Worm (Caenorhabditis elegans) whole organism, L1 larva: Measurements from ENCODE around the gene dkc-1.

Experiments
- Y116A8C.19 ChIP-seq: sonication (generic microtip); optimal IDR thresholded peaks from 2 replicates; lab custom pipeline; 2016; ENCODE audit warnings: missing compliant biosample characterization, missing genetic modification characterization, borderline replicate concordance
- aha-1 ChIP-seq: fragments of 150-350 bp; optimal IDR thresholded peaks from 2 replicates; lab custom pipeline; 2014; ENCODE audit warnings: missing biosample characterization, missing genetic modification characterization
- alr-1 ChIP-seq: fragments of 200-800 bp; sonication (Bioruptor generic); optimal IDR thresholded peaks from 2 replicates; lab custom pipeline; 2018; ENCODE audit warnings: borderline replicate concordance, mild to moderate bottlenecking, missing genetic modification characterization, missing compliant biosample characterization
- ama-1 ChIP-seq: fragments of 150-350 bp; optimal IDR thresholded peaks from 2 replicates; lab custom pipeline; 2014
- ceh-8 ChIP-seq: fragments of 200-800 bp; sonication (Bioruptor generic); optimal IDR thresholded peaks from 2 replicates; lab custom pipeline; 2018; ENCODE audit warnings: mild to moderate bottlenecking, missing genetic modification characterization, moderate library complexity, missing compliant biosample characterization
- ces-1 ChIP-seq: fragments of 150-350 bp; optimal IDR thresholded peaks from 2 replicates; lab custom pipeline; 2014; ENCODE audit warnings: missing biosample characterization, missing genetic modification reagents, missing genetic modification characterization
- dsc-1 ChIP-seq: sonication (generic microtip); optimal IDR thresholded peaks from 2 replicates; lab custom pipeline; 2016; ENCODE audit warnings: mild to moderate bottlenecking, missing genetic modification characterization, missing compliant biosample characterization
- efl-1 ChIP-seq, 4 experiments: fragments of 150-350 bp; optimal IDR thresholded peaks in 3 of 4; peaks in 1 of 4; 1 replicate in 1 of 4; 2 replicates in 3 of 4; lab custom pipeline; 2014; ENCODE audit warnings: missing biosample characterization in 2 of 4, missing genetic modification characterization in 2 of 4, missing genetic modification reagents in 2 of 4
- egl-27 ChIP-seq, 2 experiments: fragments of 150-350 bp in 1 of 2; sonication (generic microtip); optimal IDR thresholded peaks; 3 replicates each; lab custom pipeline; 2017 to 2018; ENCODE audit warnings: missing biosample characterization in 2 of 2, missing genetic modification characterization in 2 of 2, missing genetic modification reagents in 2 of 2
- elt-2 ChIP-seq: sonication (generic microtip); optimal IDR thresholded peaks from 2 replicates; lab custom pipeline; 2016; ENCODE audit warnings: missing genetic modification characterization, mild to moderate bottlenecking, inconsistent platforms, missing compliant biosample characterization, missing genetic modification reagents
- elt-3 ChIP-seq, 6 experiments: fragments of 150-350 bp in 1 of 6; sonication (generic microtip); optimal IDR thresholded peaks; 2 replicates each; lab custom pipeline; 2017 to 2018; ENCODE audit warnings: missing biosample characterization in 6 of 6, missing genetic modification characterization in 6 of 6, inconsistent platforms in 1 of 6
- ets-5 ChIP-seq: fragments of 200-800 bp; sonication (Bioruptor generic); IDR thresholded peaks from 2 replicates; pipeline ENCODE4 v1.3.6; 2022; ENCODE audit warnings: missing genetic modification characterization, missing compliant biosample characterization
- fkh-8 ChIP-seq: sonication (generic microtip); optimal IDR thresholded peaks from 2 replicates; lab custom pipeline; 2016; ENCODE audit warnings: mild to moderate bottlenecking, missing genetic modification characterization, missing compliant biosample characterization
- grh-1 ChIP-seq: fragments of 200-800 bp; sonication (Bioruptor generic); IDR thresholded peaks from 2 replicates; pipeline ENCODE4 v1.3.6; 2022; ENCODE audit warnings: missing genetic modification reagents, missing genetic modification characterization, missing compliant biosample characterization
- hlh-17 ChIP-seq: fragments of 200-800 bp; sonication (Bioruptor generic); optimal IDR thresholded peaks from 2 replicates; lab custom pipeline; 2018; ENCODE audit warnings: missing genetic modification characterization, mild to moderate bottlenecking, missing compliant biosample characterization, moderate library complexity, borderline replicate concordance
- hpl-2 ChIP-seq: fragments of 150-350 bp; optimal IDR thresholded peaks from 2 replicates; lab custom pipeline; 2014; ENCODE audit warnings: missing biosample characterization, missing genetic modification reagents, missing genetic modification characterization
- isw-1 ChIP-seq: fragments of 200-800 bp; sonication (Bioruptor generic); IDR thresholded peaks from 2 replicates; pipeline ENCODE4 v1.3.6; 2022; ENCODE audit warnings: missing genetic modification characterization, missing compliant biosample characterization
- jun-1 ChIP-seq: fragments of 150-350 bp; optimal IDR thresholded peaks from 2 replicates; lab custom pipeline; 2014; ENCODE audit warnings: missing biosample characterization, missing genetic modification reagents, missing genetic modification characterization
- lin-14 ChIP-seq: fragments of 200-800 bp; sonication (Bioruptor generic); optimal IDR thresholded peaks from 2 replicates; lab custom pipeline; 2018; ENCODE audit warnings: mild to moderate bottlenecking, missing genetic modification characterization, moderate library complexity, missing compliant biosample characterization
- lin-39 ChIP-seq: fragments of 150-350 bp; optimal IDR thresholded peaks from 2 replicates; lab custom pipeline; 2014; ENCODE audit warnings: missing biosample characterization, missing genetic modification reagents, missing genetic modification characterization
- mab-9 ChIP-seq: fragments of 200-800 bp; sonication (Bioruptor generic); IDR thresholded peaks from 2 replicates; pipeline ENCODE4 v1.3.6; 2022; ENCODE audit warnings: missing genetic modification reagents, missing genetic modification characterization, missing compliant biosample characterization
- mef-2 ChIP-seq: fragments of 150-350 bp; optimal IDR thresholded peaks from 2 replicates; lab custom pipeline; 2014; ENCODE audit warnings: missing biosample characterization, missing genetic modification characterization
- mep-1 ChIP-seq: fragments of 150-350 bp; optimal IDR thresholded peaks from 2 replicates; lab custom pipeline; 2014; ENCODE audit warnings: missing biosample characterization, missing genetic modification characterization
- nhr-11 ChIP-seq: fragments of 150-350 bp; optimal IDR thresholded peaks from 2 replicates; lab custom pipeline; 2014; ENCODE audit warnings: missing biosample characterization, missing genetic modification characterization
- nhr-12 ChIP-seq: sonication (generic microtip); optimal IDR thresholded peaks from 2 replicates; lab custom pipeline; 2017; ENCODE audit warnings: missing biosample characterization, missing genetic modification characterization
- nhr-237 ChIP-seq: fragments of 150-350 bp; optimal IDR thresholded peaks from 2 replicates; lab custom pipeline; 2014; ENCODE audit warnings: missing biosample characterization, missing genetic modification characterization
- nhr-28 ChIP-seq: fragments of 150-350 bp; optimal IDR thresholded peaks from 2 replicates; lab custom pipeline; 2014; ENCODE audit warnings: missing biosample characterization, missing genetic modification characterization
- nhr-47 ChIP-seq: sonication (generic microtip); optimal IDR thresholded peaks from 2 replicates; lab custom pipeline; 2016; ENCODE audit warnings: mild to moderate bottlenecking, missing genetic modification characterization, moderate library complexity, missing compliant biosample characterization
- nhr-71 ChIP-seq: sonication (generic microtip); optimal IDR thresholded peaks from 2 replicates; lab custom pipeline; 2016; ENCODE audit warnings: mild to moderate bottlenecking, missing genetic modification characterization, moderate library complexity, missing compliant biosample characterization
- nhr-76 ChIP-seq: sonication (generic microtip); optimal IDR thresholded peaks from 2 replicates; lab custom pipeline; 2017; ENCODE audit warnings: missing biosample characterization, missing genetic modification characterization
- nhr-85 ChIP-seq: sonication (generic microtip); peaks from one replicate; lab custom pipeline; 2016; ENCODE audit warnings: missing genetic modification characterization, inconsistent platforms, missing compliant biosample characterization
- pax-3 ChIP-seq: fragments of 200-800 bp; sonication (Bioruptor generic); optimal IDR thresholded peaks from 2 replicates; lab custom pipeline; 2018; ENCODE audit warnings: mild to moderate bottlenecking, missing genetic modification characterization, moderate library complexity, missing compliant biosample characterization
- skn-1 ChIP-seq: fragments of 150-350 bp; optimal IDR thresholded peaks from 2 replicates; lab custom pipeline; 2014; ENCODE audit warnings: missing biosample characterization, missing genetic modification characterization
- snu-23 ChIP-seq: sonication (generic microtip); optimal IDR thresholded peaks from 2 replicates; lab custom pipeline; 2016; ENCODE audit warnings: missing genetic modification characterization, missing compliant biosample characterization
- sox-4 ChIP-seq: sonication (generic microtip); optimal IDR thresholded peaks from 2 replicates; lab custom pipeline; 2016; ENCODE audit warnings: missing genetic modification characterization, missing compliant biosample characterization
- sptf-1 ChIP-seq: fragments of 150-350 bp; optimal IDR thresholded peaks from 2 replicates; lab custom pipeline; 2014; ENCODE audit warnings: missing biosample characterization, missing genetic modification characterization
- sup-37 ChIP-seq: fragments of 200-800 bp; sonication (Bioruptor generic); optimal IDR thresholded peaks from 2 replicates; lab custom pipeline; 2018; ENCODE audit warnings: mild to moderate bottlenecking, missing genetic modification characterization, missing compliant biosample characterization
- swsn-7 ChIP-seq: sonication (generic microtip); optimal IDR thresholded peaks from 2 replicates; lab custom pipeline; 2016; ENCODE audit warnings: missing genetic modification characterization, missing compliant biosample characterization
- tbx-2 ChIP-seq: sonication (generic microtip); optimal IDR thresholded peaks from 2 replicates; lab custom pipeline; 2016; ENCODE audit warnings: missing genetic modification characterization, missing compliant biosample characterization
- tlp-1 ChIP-seq: fragments of 150-350 bp; optimal IDR thresholded peaks from 2 replicates; lab custom pipeline; 2014; ENCODE audit warnings: missing biosample characterization, missing genetic modification characterization
- unc-130 ChIP-seq: fragments of 150-350 bp; optimal IDR thresholded peaks from 2 replicates; lab custom pipeline; 2017; ENCODE audit warnings: missing biosample characterization, missing genetic modification characterization, inconsistent platforms
- unc-30 ChIP-seq: sonication (generic microtip); optimal IDR thresholded peaks from 2 replicates; lab custom pipeline; 2017; ENCODE audit warnings: missing biosample characterization, missing genetic modification characterization
- vab-15 ChIP-seq: sonication (generic microtip); optimal IDR thresholded peaks from 2 replicates; lab custom pipeline; 2017; ENCODE audit warnings: missing genotype, mild to moderate bottlenecking, missing genetic modification characterization, missing compliant biosample characterization
- xbp-1 ChIP-seq: sonication (generic microtip); optimal IDR thresholded peaks from 2 replicates; lab custom pipeline; 2016; ENCODE audit warnings: missing genetic modification characterization, missing compliant biosample characterization
- zag-1 ChIP-seq: fragments of 150-350 bp; optimal IDR thresholded peaks from 2 replicates; lab custom pipeline; 2014; ENCODE audit warnings: missing biosample characterization, missing genetic modification characterization
- ztf-11 ChIP-seq, 2 experiments: sonication (generic microtip); optimal IDR thresholded peaks; 2 replicates each; lab custom pipeline; 2016 to 2017; ENCODE audit warnings: missing genetic modification characterization in 2 of 2, missing biosample characterization in 1 of 2, missing compliant biosample characterization in 1 of 2
- ztf-4 ChIP-seq: fragments of 150-350 bp; optimal IDR thresholded peaks from 2 replicates; lab custom pipeline; 2014; ENCODE audit warnings: missing biosample characterization, missing genetic modification characterization

Gene dkc-1

ce11 chrIII:10739902-10740301 lies 8.3 kb upstream of the dkc-1 start (continued):
- TF ChIP-seq nhr-47 (tag; lab: Kevin White, UChicago) (peak; percentile 71), isw-1 (GFP tag; lab: Robert Waterston, UW) (no peak; the same call in 1 of the 2 replicates), mef-2 (tag; lab: Kevin White, UChicago) (no peak), xbp-1 (tag; lab: Kevin White, UChicago) (peak; percentile 70), nhr-71 (tag; lab: Kevin White, UChicago) (peak; percentile 65), skn-1 (peak; percentile 8), nhr-85 (tag; lab: Kevin White, UChicago) (peak; percentile 70), ama-1 (peak; percentile 39), lin-14 (GFP tag; lab: Kevin White, UChicago) (peak; percentile 66), mep-1 (peak; percentile 53), fkh-8 (tag; lab: Kevin White, UChicago) (peak; percentile 71), Y116A8C.19 (tag; lab: Kevin White, UChicago) (no peak), snu-23 (GFP tag; lab: Kevin White, UChicago) (peak; percentile 71), jun-1 (tag; lab: Kevin White, UChicago) (peak; percentile 4)

- TF ChIP-seq swsn-7 (tag; lab: Kevin White, UChicago) (no peak), unc-130 (tag; lab: Kevin White, UChicago) (no peak), efl-1 (optimal IDR thresholded peaks at IDR 0.05; lab: Kevin White, UChicago) (no peak), efl-1 (GFP tag; optimal IDR thresholded peaks at IDR 0.05 in 1 of 2; lab: Kevin White, UChicago) (peak in 1 of 2 experiments; percentile 72)
Observed at ce11 chrIII:10740518-10740917, 7.7 kb upstream of the dkc-1 start, which contains the start of gene K01G5.8. TSS of gene K01G5.8 (minus strand) at chrIII:10740772.

DNA sequence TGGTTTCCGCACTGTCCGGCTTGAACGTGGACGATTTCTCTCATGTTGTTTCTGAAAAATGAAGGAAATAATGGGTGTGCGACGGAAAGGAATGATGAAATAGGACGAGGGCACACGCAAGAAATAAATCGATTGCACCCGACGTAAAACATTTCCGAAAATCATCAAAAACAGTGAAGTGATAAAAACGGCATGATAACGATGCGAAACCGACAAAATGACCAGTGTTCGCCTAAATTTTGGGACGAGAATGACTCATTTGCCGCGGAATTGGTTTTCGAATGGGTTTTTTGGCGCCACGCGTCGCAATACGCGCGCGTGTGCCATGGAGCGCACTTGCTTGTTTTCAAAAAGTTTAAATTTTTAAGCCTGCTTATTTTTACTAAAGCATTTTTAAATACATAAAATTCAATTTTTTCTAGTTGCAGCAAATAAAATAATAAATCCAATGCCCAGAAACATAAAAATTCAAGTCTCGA lies 5.8 kb upstream of the dkc-1 start, which contains the start of the genes tbb-1 and rib-2:
Gene tbb-1, minus strand, starts transcription at position 51 of the 479 bp plus-strand sequence.
Gene rib-2, plus strand, starts transcription at position 429 of the 479 bp plus-strand sequence.
- TF ChIP-seq nhr-28 (tag; lab: Kevin White, UChicago) = no peak
- TF ChIP-seq mab-9 = no peak
- peak; percentile 79 for TF ChIP-seq nhr-85 (tag; lab: Kevin White, UChicago)
- no peak for TF ChIP-seq zag-1 (tag; lab: Kevin White, UChicago)
- no peak for TF ChIP-seq nhr-11 (tag; lab: Kevin White, UChicago)
- TF ChIP-seq elt-2 (tag; lab: Kevin White, UChicago) = peak; percentile 66
- no peak for TF ChIP-seq sptf-1
- TF ChIP-seq grh-1 = no peak
- TF ChIP-seq vab-15 = no peak
- no peak for TF ChIP-seq ztf-4 (tag; lab: Kevin White, UChicago)
- TF ChIP-seq alr-1 (tag; lab: Kevin White, UChicago) = no peak
- no peak for TF ChIP-seq nhr-12 (tag; lab: Kevin White, UChicago)
- TF ChIP-seq egl-27 (tag; optimal IDR thresholded peaks at IDR 0.05; lab: Kevin White, UChicago) = no peak
- no peak for TF ChIP-seq hlh-17
- TF ChIP-seq nhr-47 (tag; lab: Kevin White, UChicago) = peak; percentile 56
- no peak for TF ChIP-seq mef-2 (tag; lab: Kevin White, UChicago)
- TF ChIP-seq lin-14 (GFP tag; lab: Kevin White, UChicago) = peak; percentile 85
- TF ChIP-seq tlp-1 (tag; lab: Kevin White, UChicago) = no peak
- no peak for TF ChIP-seq pax-3 (tag; lab: Kevin White, UChicago)
- TF ChIP-seq tbx-2 (tag; lab: Kevin White, UChicago) = peak; percentile 48
- TF ChIP-seq nhr-76 (tag; lab: Kevin White, UChicago) = no peak
- TF ChIP-seq hpl-2 (GFP tag; lab: Kevin White, UChicago) = no peak
- TF ChIP-seq dsc-1 (tag; lab: Kevin White, UChicago) = no peak
- TF ChIP-seq ceh-8 (GFP tag; lab: Kevin White, UChicago) = no peak
- peak; percentile 81 to 86 for TF ChIP-seq efl-1 (optimal IDR thresholded peaks at IDR 0.05; lab: Kevin White, UChicago)
- peak; percentile 84 to 98 for TF ChIP-seq efl-1 (GFP tag; optimal IDR thresholded peaks at IDR 0.05 in 1 of 2; lab: Kevin White, UChicago)
- TF ChIP-seq Y116A8C.19 (tag; lab: Kevin White, UChicago) = no peak
- no peak for TF ChIP-seq sox-4
- TF ChIP-seq aha-1 (tag; lab: Kevin White, UChicago) = no peak
- no peak for TF ChIP-seq nhr-237 (tag; lab: Kevin White, UChicago)
- TF ChIP-seq unc-30 = no peak
- no peak for TF ChIP-seq ztf-11 (tag; optimal IDR thresholded peaks at IDR 0.05; lab: Kevin White, UChicago)
- TF ChIP-seq swsn-7 (tag; lab: Kevin White, UChicago) = peak; percentile 21
- peak; percentile 73 for TF ChIP-seq nhr-71 (tag; lab: Kevin White, UChicago)
- TF ChIP-seq lin-39 (tag; lab: Kevin White, UChicago) = no peak
- no peak for TF ChIP-seq ets-5 (GFP tag; lab: Robert Waterston, UW)
- peak; percentile 57 for TF ChIP-seq xbp-1 (tag; lab: Kevin White, UChicago)
- TF ChIP-seq ces-1 (GFP tag; lab: Kevin White, UChicago) = no peak
- no peak for TF ChIP-seq isw-1 (GFP tag; lab: Robert Waterston, UW)
- TF ChIP-seq elt-3 (tag; optimal IDR thresholded peaks at IDR 0.05; lab: Kevin White, UChicago) = peak in 2 of 6 experiments; percentile 44 to 62
- no peak for TF ChIP-seq sup-37 (GFP tag; lab: Kevin White, UChicago)
